Worm (Caenorhabditis elegans) whole organism, L1 larva: Measurements from ENCODE around the gene F40H3.2.

ENCODE experiments used
- egl-27 ChIP-seq, 2 experiments: fragments of 150-350 bp in 1 of 2; sonication (generic microtip); optimal IDR thresholded peaks; 3 replicates each; lab custom pipeline; 2017 to 2018; ENCODE audit warnings: missing biosample characterization in 2 of 2, missing genetic modification characterization in 2 of 2, missing genetic modification reagents in 2 of 2
- elt-3 ChIP-seq, 6 experiments: fragments of 150-350 bp in 1 of 6; sonication (generic microtip); optimal IDR thresholded peaks; 2 replicates each; lab custom pipeline; 2017 to 2018; ENCODE audit warnings: missing biosample characterization in 6 of 6, missing genetic modification characterization in 6 of 6, inconsistent platforms in 1 of 6
- lin-13 ChIP-seq: fragments of 150-350 bp; optimal IDR thresholded peaks from 2 replicates; lab custom pipeline; 2014; ENCODE audit warnings: missing biosample characterization, missing genetic modification reagents, missing genetic modification characterization
- lin-15B ChIP-seq: fragments of 150-350 bp; sonication (generic microtip); optimal IDR thresholded peaks from 3 replicates; lab custom pipeline; 2014; ENCODE audit warnings: missing biosample characterization, missing genetic modification characterization
- nhr-76 ChIP-seq: sonication (generic microtip); optimal IDR thresholded peaks from 2 replicates; lab custom pipeline; 2017; ENCODE audit warnings: missing biosample characterization, missing genetic modification characterization
- nhr-85 ChIP-seq: sonication (generic microtip); peaks from one replicate; lab custom pipeline; 2016; ENCODE audit warnings: missing genetic modification characterization, inconsistent platforms, missing compliant biosample characterization
- unc-130 ChIP-seq: fragments of 150-350 bp; optimal IDR thresholded peaks from 2 replicates; lab custom pipeline; 2017; ENCODE audit warnings: missing biosample characterization, missing genetic modification characterization, inconsistent platforms

- TF ChIP-seq lin-13 (GFP tag; lab: Kevin White, UChicago) (no peak), egl-27 (tag; optimal IDR thresholded peaks at IDR 0.05; lab: Kevin White, UChicago) (no peak), nhr-76 (tag; lab: Kevin White, UChicago) (no peak), lin-15B (tag; lab: Kevin White, UChicago) (no peak), elt-3 (tag; optimal IDR thresholded peaks at IDR 0.05; lab: Kevin White, UChicago) (no peak), nhr-85 (tag; lab: Kevin White, UChicago) (no peak), unc-130 (tag; lab: Kevin White, UChicago) (no peak)
Observed at ce11 chrII:6179531-6179930, 6.1 kb downstream of the F40H3.2 start, which contains the start of gene F40H3.1.
